Worm (Caenorhabditis elegans): ENCODE measurements around the gene der-2.

der-2 gene

ce11 chrIII:7197973-7198372, 25.0 kb downstream of the der-2 start, which contains the start of gene exos-9:
Gene exos-9 (minus strand): TSS chrIII:7198073.
- no peak for TF ChIP-seq nhr-25 (tag; optimal IDR thresholded peaks at IDR 0.05)
- no peak for TF ChIP-seq mml-1 (tag; optimal IDR thresholded peaks at IDR 0.05)
- TF ChIP-seq nhr-12 (tag; optimal IDR thresholded peaks at IDR 0.05): no peak
- no peak for TF ChIP-seq ztf-4 (tag; optimal IDR thresholded peaks at IDR 0.05)

ce11 chrIII:7195325-7195724, 27.6 kb downstream of the der-2 start, which contains the start of gene F37C12.18:
Gene F37C12.18 (minus strand): TSS chrIII:7195425.
- TF ChIP-seq nhr-237 (tag; optimal IDR thresholded peaks at IDR 0.05) (no peak), daf-12 (tag; optimal IDR thresholded peaks at IDR 0.05) (no peak), unc-62 (GFP tag; optimal IDR thresholded peaks at IDR 0.05) (no peak), pha-4 (tag; optimal IDR thresholded peaks at IDR 0.05) (no peak), ceh-82 (tag; optimal IDR thresholded peaks at IDR 0.05) (no peak), zag-1 (tag; optimal IDR thresholded peaks at IDR 0.05) (no peak), jun-1 (tag; optimal IDR thresholded peaks at IDR 0.05) (no peak)

- TF ChIP-seq nhr-76 (tag; optimal IDR thresholded peaks at IDR 0.05) (no peak), hmg-11 (tag; optimal IDR thresholded peaks at IDR 0.05) (no peak), fkh-10 (GFP tag; optimal IDR thresholded peaks at IDR 0.05) (no peak), eor-1 (tag; optimal IDR thresholded peaks at IDR 0.05) (no peak), nhr-77 (tag; optimal IDR thresholded peaks at IDR 0.05) (no peak), fkh-2 (tag; optimal IDR thresholded peaks at IDR 0.05) (no peak), sea-2 (GFP tag; optimal IDR thresholded peaks at IDR 0.05) (no peak), unc-39 (tag; optimal IDR thresholded peaks at IDR 0.05) (no peak), pha-4 (tag; optimal IDR thresholded peaks at IDR 0.05) (no peak), lin-15B (tag; optimal IDR thresholded peaks at IDR 0.05) (no peak), nhr-67 (tag; optimal IDR thresholded peaks at IDR 0.05) (no peak), daf-12 (tag; optimal IDR thresholded peaks at IDR 0.05) (no peak), nhr-12 (tag; optimal IDR thresholded peaks at IDR 0.05) (no peak), lsy-12 (tag; optimal IDR thresholded peaks at IDR 0.05) (no peak), jun-1 (tag; optimal IDR thresholded peaks at IDR 0.05) (no peak), zag-1 (tag; optimal IDR thresholded peaks at IDR 0.05) (no peak), ztf-11 (tag; optimal IDR thresholded peaks at IDR 0.05) (no peak), mdl-1 (tag; optimal IDR thresholded peaks at IDR 0.05) (no peak)
These were observed 29.8 kb downstream of the der-2 start, which contains the start of gene mec-14 for ce11 chrIII:7192942-7193665. Gene mec-14 (minus strand): TSS chrIII:7192992.

- TF ChIP-seq elt-2 (tag; optimal IDR thresholded peaks at IDR 0.05): peak; percentile 62
- no peak for TF ChIP-seq mdl-1 (tag; optimal IDR thresholded peaks at IDR 0.05)
- peak; percentile 93 for TF ChIP-seq pha-4 (tag; optimal IDR thresholded peaks at IDR 0.05)
- peak; percentile 59 for TF ChIP-seq nhr-11 (tag; optimal IDR thresholded peaks at IDR 0.05)
- no peak for TF ChIP-seq fkh-2 (tag; optimal IDR thresholded peaks at IDR 0.05)
- TF ChIP-seq mml-1 (tag; optimal IDR thresholded peaks at IDR 0.05): no peak
- TF ChIP-seq nhr-25 (tag; optimal IDR thresholded peaks at IDR 0.05): peak; percentile 82
- TF ChIP-seq eor-1 (tag; optimal IDR thresholded peaks at IDR 0.05): no peak
- no peak for TF ChIP-seq elt-3 (tag; optimal IDR thresholded peaks at IDR 0.05)
- TF ChIP-seq nhr-77 (tag; optimal IDR thresholded peaks at IDR 0.05): peak; percentile 4
- no peak for TF ChIP-seq ceh-16 (tag; optimal IDR thresholded peaks at IDR 0.05)
- TF ChIP-seq tbx-2 (tag; optimal IDR thresholded peaks at IDR 0.05): peak; percentile 9
- peak; percentile 90 for TF ChIP-seq nfya-1 (tag; optimal IDR thresholded peaks at IDR 0.05; ENCODE audit: insufficient read depth)
- TF ChIP-seq nhr-43 (tag; optimal IDR thresholded peaks at IDR 0.05; ENCODE audit: poor library complexity, severe bottlenecking): peak; percentile 48
- TF ChIP-seq egl-27 (tag; optimal IDR thresholded peaks at IDR 0.05): peak; percentile 65
- TF ChIP-seq ceh-9 (tag; optimal IDR thresholded peaks at IDR 0.05): no peak
- peak; percentile 23 for TF ChIP-seq jun-1 (tag; optimal IDR thresholded peaks at IDR 0.05)
- TF ChIP-seq aly-2 (tag; optimal IDR thresholded peaks at IDR 0.05): no peak
- TF ChIP-seq lin-15B (tag; optimal IDR thresholded peaks at IDR 0.05): peak; percentile 94
- peak; percentile 77 for TF ChIP-seq egl-5 (tag; optimal IDR thresholded peaks at IDR 0.05)
- TF ChIP-seq nhr-28 (tag; optimal IDR thresholded peaks at IDR 0.05): no peak
- peak; percentile 92 for TF ChIP-seq lin-39 (tag; optimal IDR thresholded peaks at IDR 0.05)
- peak; percentile 26 for TF ChIP-seq ceh-82 (tag; optimal IDR thresholded peaks at IDR 0.05)
- TF ChIP-seq ceh-28 (tag; optimal IDR thresholded peaks at IDR 0.05): no peak
- no peak for TF ChIP-seq ztf-4 (tag; optimal IDR thresholded peaks at IDR 0.05)
- TF ChIP-seq zag-1 (tag; optimal IDR thresholded peaks at IDR 0.05): no peak
- TF ChIP-seq skn-1 (tag; optimal IDR thresholded peaks at IDR 0.05): peak; percentile 54
- no peak for TF ChIP-seq ztf-11 (tag; optimal IDR thresholded peaks at IDR 0.05)
- no peak for TF ChIP-seq nhr-237 (tag; optimal IDR thresholded peaks at IDR 0.05)
- no peak for TF ChIP-seq nhr-76 (tag; optimal IDR thresholded peaks at IDR 0.05)
- TF ChIP-seq R02D3.7 (tag; optimal IDR thresholded peaks at IDR 0.05): peak; percentile 96
- peak; percentile 44 for TF ChIP-seq ama-1 (optimal IDR thresholded peaks at IDR 0.05)
- TF ChIP-seq nhr-67 (tag; optimal IDR thresholded peaks at IDR 0.05): no peak
- TF ChIP-seq lsy-12 (tag; optimal IDR thresholded peaks at IDR 0.05): no peak
- no peak for TF ChIP-seq elt-1 (tag; optimal IDR thresholded peaks at IDR 0.05)
- peak; percentile 93 for TF ChIP-seq nhr-23 (tag; optimal IDR thresholded peaks at IDR 0.05)
- no peak for TF ChIP-seq sea-2 (GFP tag; optimal IDR thresholded peaks at IDR 0.05)
- TF ChIP-seq unc-39 (tag; optimal IDR thresholded peaks at IDR 0.05): no peak
These were observed 33.3 kb downstream of the der-2 start, which contains the start of gene rps-21 for ce11 chrIII:7189581-7190128. Gene rps-21 (minus strand): TSS chrIII:7189631.

Measured in whole organism, L3 larva.